Worm (Caenorhabditis elegans): ENCODE data around the gene C50F7.9.

C50F7.9 gene

ce11 chrIV:7727258-7727657, 4.6 kb downstream of the C50F7.9 start:
- TF ChIP-seq aha-1 (tag) = peak; percentile 87
- TF ChIP-seq Y48G9A.11 (GFP tag; IDR thresholded peaks at IDR 0.05) = 0 out of 2 replicates have a peak, but pooled peaks have one; percentile 21
- TF ChIP-seq tra-1 (GFP tag; IDR thresholded peaks at IDR 0.05) = no peak
- TF ChIP-seq saeg-2 (GFP tag; IDR thresholded peaks at IDR 0.05) = 0 out of 2 replicates have a peak, but pooled peaks have one; percentile 22
- peak; percentile 95 for TF ChIP-seq set-16 (GFP tag; IDR thresholded peaks at IDR 0.05)

- TF ChIP-seq daf-12 (tag; optimal IDR thresholded peaks at IDR 0.05) (no peak), duxl-1 (tag; optimal IDR thresholded peaks at IDR 0.05; ENCODE audit: poor library complexity) (no peak), lin-29 (GFP tag; IDR thresholded peaks at IDR 0.05) (no peak), pqm-1 (tag; optimal IDR thresholded peaks at IDR 0.05) (peak; percentile 68), zfp-3 (GFP tag; conservative IDR thresholded peaks at IDR 0.05) (no peak), dve-1 (tag; optimal IDR thresholded peaks at IDR 0.05; ENCODE audit: insufficient read depth) (peak; percentile 40), zip-11 (GFP tag; IDR thresholded peaks at IDR 0.05) (no peak)
Observed at ce11 chrIV:7726325-7726724, 5.5 kb downstream of the C50F7.9 start, which contains the start of gene C50F7.5. TSS of gene C50F7.5 (plus strand) at chrIV:7726719.

ce11 chrIV:7724912-7725311, 6.9 kb downstream of the C50F7.9 start:
- TF ChIP-seq mdl-1 (tag; optimal IDR thresholded peaks at IDR 0.05) = no peak
- TF ChIP-seq aha-1 (tag) = peak; percentile 69
- TF ChIP-seq dmd-9 (GFP tag; IDR thresholded peaks at IDR 0.05) = no peak
- TF ChIP-seq unc-62 (GFP tag; optimal IDR thresholded peaks at IDR 0.05 in 1 of 2) = peak in 1 of 2 experiments; percentile 14
- no peak for TF ChIP-seq unc-62 (tag; optimal IDR thresholded peaks at IDR 0.05)

ce11 chrIV:7723555-7723954, 8.3 kb downstream of the C50F7.9 start:
- no peak for TF ChIP-seq ceh-28 (tag; optimal IDR thresholded peaks at IDR 0.05)
- TF ChIP-seq unc-62 (GFP tag; optimal IDR thresholded peaks at IDR 0.05 in 1 of 2) = peak in 1 of 2 experiments; percentile 7
- TF ChIP-seq unc-62 (tag; optimal IDR thresholded peaks at IDR 0.05) = no peak

- TF ChIP-seq nhr-6 (tag; optimal IDR thresholded peaks at IDR 0.05) (no peak), daf-16 (GFP tag; optimal IDR thresholded peaks at IDR 0.05) (peak in 1 of 2 experiments; percentile 78), daf-16 (tag; optimal IDR thresholded peaks at IDR 0.05) (no peak)
Observed at ce11 chrIV:7722806-7723205, 9.1 kb downstream of the C50F7.9 start, which contains the start of gene C50F7.6. TSS of gene C50F7.6 (minus strand) at chrIV:7723199.

ce11 chrIV:7717916-7718315, 13.9 kb downstream of the C50F7.9 start, which contains the start of gene F33D4.6:
TSS of gene F33D4.6 (minus strand) at chrIV:7718016.
- TF ChIP-seq daf-8 (GFP tag; IDR thresholded peaks at IDR 0.05) (no peak), cey-2 (tag; optimal IDR thresholded peaks at IDR 0.05; ENCODE audit: borderline replicate concordance, insufficient read depth) (no peak), ceh-32 (tag; optimal IDR thresholded peaks at IDR 0.05; ENCODE audit: poor library complexity) (no peak), arid-1 (GFP tag; conservative IDR thresholded peaks at IDR 0.05) (no peak), ceh-82 (tag; optimal IDR thresholded peaks at IDR 0.05) (no peak), ces-1 (GFP tag; optimal IDR thresholded peaks at IDR 0.05) (no peak), mdt-29 (GFP tag; IDR thresholded peaks at IDR 0.05) (no peak), tra-1 (GFP tag; IDR thresholded peaks at IDR 0.05) (no peak), unc-130 (GFP tag; optimal IDR thresholded peaks at IDR 0.05) (no peak), lin-13 (GFP tag; optimal IDR thresholded peaks at IDR 0.05) (no peak), lin-39 (tag; optimal IDR thresholded peaks at IDR 0.05) (no peak), hmg-1.1 (GFP tag; IDR thresholded peaks at IDR 0.05) (no peak)
